Fruit fly (Drosophila melanogaster) whole organism, pupa: ENCODE data around the gene CG9706.

ENCODE experiments used
- CG13204 ChIP-seq: fragments of 200-800 bp; sonication (Bioruptor generic); optimal IDR thresholded peaks from 2 replicates; lab custom pipeline; 2018; ENCODE audit warnings: missing biosample characterization, mild to moderate bottlenecking, missing genetic modification characterization, moderate library complexity
- CG17806 ChIP-seq: fragments of 200-800 bp; sonication (Bioruptor generic); optimal IDR thresholded peaks from 2 replicates; lab custom pipeline; 2018; ENCODE audit warnings: missing biosample characterization, mild to moderate bottlenecking, missing genetic modification characterization, moderate library complexity
- CG32121 ChIP-seq: fragments of 200-800 bp; sonication (Bioruptor generic); IDR thresholded peaks from 2 replicates; pipeline ENCODE4 v1.3.6; 2022; ENCODE audit warnings: missing biosample characterization, missing genetic modification characterization
- EcR ChIP-seq: fragments of 200-800 bp; sonication (Bioruptor generic); optimal IDR thresholded peaks from 3 replicates; lab custom pipeline; 2019; ENCODE audit warnings: missing biosample characterization, missing genetic modification characterization, mild to moderate bottlenecking, moderate library complexity, missing genetic modification reagents
- Pif1B ChIP-seq: fragments of 200-800 bp; sonication (Bioruptor generic); optimal IDR thresholded peaks from 3 replicates; lab custom pipeline; 2016; ENCODE audit warnings: missing biosample characterization, missing genetic modification characterization
- rn ChIP-seq: fragments of 200-800 bp; sonication (Bioruptor generic); IDR thresholded peaks from 2 replicates; pipeline ENCODE4 v1.3.6; 2022; ENCODE audit warnings: missing biosample characterization, missing genetic modification characterization

DNA sequence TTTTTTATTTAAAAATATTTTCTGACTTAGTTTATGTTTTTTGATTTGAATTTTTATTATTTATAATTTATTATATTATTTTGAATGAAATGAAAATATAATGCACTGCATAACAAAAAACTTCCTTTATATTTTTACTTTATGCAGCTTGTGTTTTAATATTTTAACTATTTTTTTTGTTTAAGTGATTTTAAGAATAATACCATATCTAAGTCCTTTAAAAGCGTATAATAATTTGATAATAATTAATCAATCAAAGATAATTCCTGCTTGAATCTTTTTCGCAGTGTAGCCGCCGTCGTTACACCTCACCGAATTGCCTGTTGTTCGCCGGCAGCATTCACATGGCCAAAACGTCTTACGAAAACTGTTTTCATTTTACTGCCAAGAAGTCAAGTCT is 42.4 kb downstream of the CG9706 start:
- TF ChIP-seq CG32121 (GFP tag; lab: Robert Waterston, UW) (no peak), rn (no peak), Pif1B (no peak), CG13204 (GFP tag; lab: Kevin White, UChicago) (no peak), CG17806 (tag; lab: Kevin White, UChicago) (no peak), EcR (GFP tag; lab: Kevin White, UChicago) (no peak)
